Worm (Caenorhabditis elegans): ENCODE measurements around the gene C46C2.7.

The C46C2.7 gene

DNA sequence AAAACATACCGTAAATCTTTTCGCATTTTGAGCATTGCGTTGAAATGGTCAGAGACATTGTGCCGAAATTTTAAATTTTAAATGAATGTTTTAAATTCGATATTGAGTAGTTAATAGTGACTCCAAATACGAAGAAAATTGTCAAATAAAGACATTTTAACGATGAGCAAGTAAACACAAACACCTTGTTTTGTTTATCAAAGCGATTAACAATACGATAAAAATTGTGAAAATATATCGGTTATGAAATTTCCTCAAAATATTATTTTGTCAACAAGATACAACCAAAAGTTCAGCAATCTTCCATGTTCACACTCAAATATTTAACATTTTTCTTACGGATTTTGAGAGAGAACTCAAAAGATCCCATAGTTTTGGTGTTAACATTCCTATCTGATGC, 40.4 kb upstream of the C46C2.7 start, which contains the start of gene F23B2.10:
TSS of gene F23B2.10 (minus strand) at position 101 of the 400 bp plus-strand sequence.
- no peak for TF ChIP-seq nhr-237 (tag; optimal IDR thresholded peaks at IDR 0.05)
- no peak for TF ChIP-seq nhr-23 (tag; optimal IDR thresholded peaks at IDR 0.05)
- no peak for TF ChIP-seq nhr-76 (tag; optimal IDR thresholded peaks at IDR 0.05)
- no peak for TF ChIP-seq snpc-4 (tag; optimal IDR thresholded peaks at IDR 0.05)
- TF ChIP-seq eor-1 (tag; optimal IDR thresholded peaks at IDR 0.05), result no peak
- no peak for TF ChIP-seq daf-12 (tag; optimal IDR thresholded peaks at IDR 0.05)
- no peak for TF ChIP-seq elt-3 (tag; optimal IDR thresholded peaks at IDR 0.05)
- TF ChIP-seq nhr-11 (tag; optimal IDR thresholded peaks at IDR 0.05), result no peak
- TF ChIP-seq unc-62 (GFP tag; optimal IDR thresholded peaks at IDR 0.05), result no peak
- no peak for TF ChIP-seq nhr-43 (tag; optimal IDR thresholded peaks at IDR 0.05; ENCODE audit: poor library complexity, severe bottlenecking)
- no peak for TF ChIP-seq egl-27 (tag; optimal IDR thresholded peaks at IDR 0.05)
- TF ChIP-seq egl-5 (tag; optimal IDR thresholded peaks at IDR 0.05), result no peak
- TF ChIP-seq nhr-67 (tag; optimal IDR thresholded peaks at IDR 0.05), result no peak
- no peak for TF ChIP-seq ceh-9 (tag; optimal IDR thresholded peaks at IDR 0.05)
- TF ChIP-seq fos-1 (tag; optimal IDR thresholded peaks at IDR 0.05), result no peak
- no peak for TF ChIP-seq sea-2 (GFP tag; optimal IDR thresholded peaks at IDR 0.05)
- TF ChIP-seq ceh-28 (tag; optimal IDR thresholded peaks at IDR 0.05), result no peak
- no peak for TF ChIP-seq ztf-11 (tag; optimal IDR thresholded peaks at IDR 0.05)

DNA sequence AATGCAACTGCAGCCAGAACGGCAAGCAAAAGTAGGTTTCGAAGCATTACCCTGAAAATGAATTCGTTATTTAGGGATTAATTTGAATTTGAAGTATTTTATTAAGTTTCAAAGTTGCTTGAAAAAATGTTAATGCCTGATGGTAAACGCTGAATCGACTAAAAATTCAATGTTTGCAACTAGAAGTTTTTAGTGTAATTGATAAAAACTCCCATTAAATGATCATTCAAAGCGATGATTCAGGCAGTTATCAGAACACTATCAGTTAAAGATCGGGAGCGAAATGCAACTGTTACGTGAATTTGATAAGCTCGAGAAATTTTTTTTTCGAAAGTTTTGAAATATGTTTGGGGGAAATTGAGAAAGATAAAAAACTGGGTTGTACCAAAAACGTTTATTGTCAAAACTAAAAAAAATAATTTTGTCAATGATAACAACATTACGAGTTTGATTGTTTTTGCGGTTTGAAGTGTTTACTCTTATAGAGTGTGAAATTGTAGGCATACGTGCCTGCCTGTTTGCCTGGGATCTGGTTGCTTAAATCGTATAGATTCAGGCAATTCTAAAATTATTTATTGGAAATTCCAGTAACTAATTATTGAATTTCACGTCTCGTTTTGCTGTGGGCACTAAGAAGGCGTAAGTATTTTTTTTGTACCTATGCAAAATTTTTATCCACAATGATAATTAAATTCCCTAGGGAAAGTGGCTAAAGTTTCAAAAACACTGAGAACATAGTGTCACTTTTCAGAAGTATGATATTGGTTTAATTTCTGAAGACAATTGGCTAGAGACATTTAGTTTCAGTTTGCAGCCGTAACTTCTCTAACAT, 35.4 kb upstream of the C46C2.7 start, which contains the start of gene pcp-3:
TSS of gene pcp-3 (minus strand) at position 51 of the 832 bp plus-strand sequence.
- TF ChIP-seq zag-1 (tag; optimal IDR thresholded peaks at IDR 0.05) (no peak), elt-2 (tag; optimal IDR thresholded peaks at IDR 0.05) (peak; percentile 92), pqm-1 (tag; optimal IDR thresholded peaks at IDR 0.05) (peak; percentile 70), nhr-76 (tag; optimal IDR thresholded peaks at IDR 0.05) (no peak), jun-1 (tag; optimal IDR thresholded peaks at IDR 0.05) (peak; percentile 12), pha-4 (tag; optimal IDR thresholded peaks at IDR 0.05) (peak; percentile 18), nhr-77 (tag; optimal IDR thresholded peaks at IDR 0.05) (no peak), ceh-16 (tag; optimal IDR thresholded peaks at IDR 0.05) (no peak)

DNA sequence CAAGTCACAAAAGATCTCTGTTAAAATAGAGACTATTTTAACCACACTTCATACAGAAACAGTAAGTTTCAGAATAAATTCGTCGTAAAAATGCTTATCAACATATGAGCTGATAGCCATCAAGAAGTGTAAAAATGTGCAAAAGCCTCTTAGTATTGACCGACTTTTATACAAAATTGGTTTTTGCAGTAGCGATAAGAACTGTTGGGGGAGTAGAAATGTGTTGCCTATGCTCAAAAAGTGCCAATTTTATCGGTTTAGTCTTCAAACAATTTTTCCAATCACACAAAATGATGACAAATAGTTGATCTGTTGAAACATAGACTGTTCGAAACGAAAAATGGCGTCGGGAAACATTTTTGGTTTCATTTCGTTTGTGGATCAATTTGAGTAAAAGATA, 34.8 kb upstream of the C46C2.7 start:
- TF ChIP-seq nhr-11 (tag; optimal IDR thresholded peaks at IDR 0.05) (no peak), nhr-12 (tag; optimal IDR thresholded peaks at IDR 0.05) (no peak), jun-1 (tag; optimal IDR thresholded peaks at IDR 0.05) (peak; percentile 56), hmg-11 (tag; optimal IDR thresholded peaks at IDR 0.05) (no peak), skn-1 (tag; optimal IDR thresholded peaks at IDR 0.05) (peak; percentile 62), nhr-237 (tag; optimal IDR thresholded peaks at IDR 0.05) (no peak), elt-2 (tag; optimal IDR thresholded peaks at IDR 0.05) (peak; percentile 95), ceh-16 (tag; optimal IDR thresholded peaks at IDR 0.05) (no peak), pqm-1 (tag; optimal IDR thresholded peaks at IDR 0.05) (peak; percentile 93)

DNA sequence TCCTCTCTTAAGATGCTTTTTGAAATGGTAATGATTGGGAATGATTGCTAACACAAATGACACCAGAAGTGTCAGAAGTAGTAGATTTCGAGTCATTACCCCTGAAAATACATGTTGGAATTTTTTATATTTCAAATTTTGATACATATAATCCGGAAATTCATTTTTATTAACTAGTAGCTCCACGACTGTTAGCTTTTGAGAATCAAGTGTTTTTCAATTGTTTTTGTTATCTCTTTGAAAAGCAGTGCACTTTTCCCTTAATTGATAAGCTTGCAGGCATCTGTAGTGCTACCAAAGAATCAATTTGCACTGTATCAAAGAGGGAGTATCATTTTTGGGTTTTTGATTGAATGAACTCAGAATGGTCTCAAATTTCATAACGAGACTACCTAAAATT, 29.6 kb upstream of the C46C2.7 start, which contains the start of gene pcp-2:
TSS of gene pcp-2 (minus strand) at position 101 of the 400 bp plus-strand sequence.
- TF ChIP-seq unc-62 (GFP tag; optimal IDR thresholded peaks at IDR 0.05) (no peak), ZK546.5 (tag; optimal IDR thresholded peaks at IDR 0.05) (no peak)

DNA sequence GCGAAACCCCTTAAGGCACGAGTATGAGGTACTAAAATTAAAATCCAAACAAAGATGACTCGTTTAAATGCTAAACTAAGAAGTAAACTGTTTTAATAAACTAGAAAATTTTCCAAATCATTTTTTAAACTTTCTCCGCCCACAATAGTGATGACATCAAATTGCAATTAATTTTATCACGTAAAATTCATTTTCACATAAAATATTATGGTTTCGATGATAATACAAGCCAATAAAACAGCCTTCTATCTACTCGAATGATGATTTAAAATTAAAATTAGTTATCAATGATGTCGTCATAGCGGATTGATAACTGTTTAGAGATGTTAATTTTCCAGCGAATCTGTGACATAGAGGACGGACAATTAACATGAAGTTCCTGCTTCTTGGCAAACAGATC, 28.9 kb upstream of the C46C2.7 start, which contains the start of gene C07C7.3:
TSS of gene C07C7.3 (plus strand) at position 371 of the 400 bp plus-strand sequence.
- TF ChIP-seq skn-1 (tag; optimal IDR thresholded peaks at IDR 0.05) (peak; percentile 55), pqm-1 (tag; optimal IDR thresholded peaks at IDR 0.05) (peak; percentile 26), ceh-82 (tag; optimal IDR thresholded peaks at IDR 0.05) (no peak), elt-2 (tag; optimal IDR thresholded peaks at IDR 0.05) (peak; percentile 85)

DNA sequence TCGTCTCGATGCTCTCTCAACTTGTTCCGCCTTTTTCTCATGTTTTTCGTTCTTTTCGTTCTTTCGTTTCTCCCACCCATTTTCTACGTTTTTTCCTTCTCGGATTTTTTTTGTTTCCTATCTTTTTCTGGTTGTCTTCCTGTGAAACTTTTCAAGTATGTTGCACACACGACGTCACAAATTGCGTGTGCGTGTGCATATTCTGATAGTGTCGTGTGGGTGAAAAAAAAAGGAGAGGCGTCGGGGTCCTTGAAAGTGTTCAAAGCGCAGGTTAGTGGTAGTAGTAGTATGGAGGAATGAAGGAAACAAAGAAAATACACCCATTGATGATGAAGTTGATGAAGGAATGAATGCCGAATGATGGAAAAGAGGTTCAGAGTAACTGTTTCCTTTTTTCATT, 24.9 kb upstream of the C46C2.7 start:
- TF ChIP-seq fkh-10 (GFP tag; optimal IDR thresholded peaks at IDR 0.05), result peak; percentile 33
- TF ChIP-seq nhr-25 (tag; optimal IDR thresholded peaks at IDR 0.05), result no peak
